Worm (Caenorhabditis elegans) whole organism, L4 larva: Measurements from ENCODE around the gene B0001.8.

Source experiments
- F37D6.2 ChIP-seq: sonication (generic microtip); optimal IDR thresholded peaks from 2 replicates; lab custom pipeline; 2016; ENCODE audit warnings: mild to moderate bottlenecking, missing genetic modification characterization, missing compliant biosample characterization
- F44E2.7 ChIP-seq: fragments of 200-800 bp; sonication (Bioruptor generic); IDR thresholded peaks from 2 replicates; pipeline ENCODE4 v2.1.2; 2022; ENCODE audit warnings: missing genetic modification characterization, missing compliant biosample characterization
- F49E8.2 ChIP-seq: sonication (generic microtip); optimal IDR thresholded peaks from 2 replicates; lab custom pipeline; 2016; ENCODE audit warnings: missing compliant biosample characterization, mild to moderate bottlenecking, missing genetic modification characterization, borderline replicate concordance
- T20F7.1 ChIP-seq: fragments of 200-800 bp; sonication (Bioruptor generic); optimal IDR thresholded peaks from 2 replicates; lab custom pipeline; 2018; ENCODE audit warnings: mild to moderate bottlenecking, missing genetic modification characterization, missing compliant biosample characterization
- T26A8.4 ChIP-seq: fragments of 200-800 bp; sonication (Bioruptor generic); IDR thresholded peaks from 2 replicates; pipeline ENCODE4 v1.3.6; 2022; ENCODE audit warnings: missing genetic modification characterization, missing compliant biosample characterization
- ZK546.5 ChIP-seq, 2 experiments: sonication (generic microtip); optimal IDR thresholded peaks; 2 replicates each; lab custom pipeline; 2017; ENCODE audit warnings: missing biosample characterization in 2 of 2, missing genetic modification characterization in 2 of 2
- ceh-32 ChIP-seq: sonication (generic microtip); optimal IDR thresholded peaks from 2 replicates; lab custom pipeline; 2016; ENCODE audit warnings: mild to moderate bottlenecking, missing genetic modification characterization, missing compliant biosample characterization; ENCODE audit not compliant: poor library complexity
- ceh-44 ChIP-seq: fragments of 200-800 bp; sonication (Bioruptor generic); IDR thresholded peaks from 2 replicates; pipeline ENCODE4 v1.3.6; 2022; ENCODE audit warnings: missing genetic modification reagents, missing genetic modification characterization, missing compliant biosample characterization
- ceh-62 ChIP-seq: sonication (generic microtip); optimal IDR thresholded peaks from 2 replicates; lab custom pipeline; 2017; ENCODE audit warnings: missing biosample characterization, missing genetic modification characterization
- ctbp-1 ChIP-seq: fragments of 200-800 bp; sonication (Bioruptor generic); IDR thresholded peaks from 2 replicates; pipeline ENCODE4 v1.3.6; 2022; ENCODE audit warnings: missing genetic modification reagents, missing genetic modification characterization, missing compliant biosample characterization
- daf-16 ChIP-seq, 3 experiments: sonication (generic microtip); optimal IDR thresholded peaks; 2 replicates each; lab custom pipeline; 2016 to 2017; ENCODE audit warnings: missing genetic modification characterization in 3 of 3, missing genetic modification reagents in 3 of 3, mild to moderate bottlenecking in 2 of 3, missing compliant biosample characterization in 2 of 3, missing biosample characterization in 1 of 3, moderate library complexity in 1 of 3
- dmd-6 ChIP-seq: fragments of 200-800 bp; sonication (Bioruptor generic); IDR thresholded peaks from 2 replicates; pipeline ENCODE4 v1.3.6; 2022; ENCODE audit warnings: missing genetic modification reagents, missing genetic modification characterization, missing compliant biosample characterization
- dpl-1 ChIP-seq: fragments of 150-350 bp; optimal IDR thresholded peaks from 2 replicates; lab custom pipeline; 2014; ENCODE audit warnings: missing biosample characterization, missing genetic modification reagents, missing genetic modification characterization
- dve-1 ChIP-seq: sonication (generic microtip); optimal IDR thresholded peaks from 2 replicates; lab custom pipeline; 2017; ENCODE audit warnings: antibody characterized with exemption, mild to moderate bottlenecking, missing genetic modification characterization, missing compliant biosample characterization; ENCODE audit not compliant: insufficient read depth
- fkh-10 ChIP-seq: fragments of 150-350 bp; optimal IDR thresholded peaks from 2 replicates; lab custom pipeline; 2014; ENCODE audit warnings: missing biosample characterization, missing genetic modification reagents, missing genetic modification characterization
- gei-8 ChIP-seq: fragments of 200-800 bp; sonication (Bioruptor generic); optimal IDR thresholded peaks from 2 replicates; lab custom pipeline; 2018; ENCODE audit warnings: mild to moderate bottlenecking, missing genetic modification characterization, missing compliant biosample characterization
- hlh-11 ChIP-seq: fragments of 200-800 bp; sonication (Bioruptor generic); optimal IDR thresholded peaks from 2 replicates; lab custom pipeline; 2018; ENCODE audit warnings: mild to moderate bottlenecking, missing genetic modification characterization, missing compliant biosample characterization
- hmg-1.1 ChIP-seq: fragments of 200-800 bp; sonication (Bioruptor generic); IDR thresholded peaks from 2 replicates; pipeline ENCODE4 v1.3.6; 2022; ENCODE audit warnings: missing genetic modification reagents, missing genetic modification characterization, missing compliant biosample characterization
- jun-1 ChIP-seq: fragments of 150-350 bp; optimal IDR thresholded peaks from 2 replicates; lab custom pipeline; 2014; ENCODE audit warnings: missing biosample characterization, missing genetic modification reagents, missing genetic modification characterization
- lin-29 ChIP-seq: fragments of 200-800 bp; sonication (Bioruptor generic); IDR thresholded peaks from 2 replicates; pipeline ENCODE4 v1.3.6; 2022; ENCODE audit warnings: missing genetic modification reagents, missing genetic modification characterization, missing compliant biosample characterization
- lin-38 ChIP-seq: fragments of 200-800 bp; sonication (Bioruptor generic); IDR thresholded peaks from 2 replicates; pipeline ENCODE4 v1.3.6; 2022; ENCODE audit warnings: missing genetic modification reagents, missing genetic modification characterization, missing compliant biosample characterization
- lsy-2 ChIP-seq, 2 experiments: fragments of 150-350 bp in 1 of 2; sonication (generic microtip) in 1 of 2; optimal IDR thresholded peaks; 2 replicates each; lab custom pipeline; 2014 to 2017; ENCODE audit warnings: missing biosample characterization in 2 of 2, missing genetic modification characterization in 2 of 2
- madf-9 ChIP-seq: fragments of 200-800 bp; sonication (Bioruptor generic); conservative IDR thresholded peaks from 2 replicates; pipeline ENCODE4 v1.3.6; 2022; ENCODE audit warnings: missing genetic modification reagents, missing genetic modification characterization, missing compliant biosample characterization
- mdl-1 ChIP-seq, 2 experiments: fragments of 150-350 bp in 1 of 2; sonication (generic microtip) in 1 of 2; optimal IDR thresholded peaks; 2 replicates each; lab custom pipeline; 2014 to 2017; ENCODE audit warnings: missing biosample characterization in 2 of 2, missing genetic modification characterization in 2 of 2
- mdt-29 ChIP-seq: fragments of 200-800 bp; sonication (Bioruptor generic); IDR thresholded peaks from 2 replicates; pipeline ENCODE4 v1.3.6; 2022; ENCODE audit warnings: missing genetic modification reagents, missing genetic modification characterization, missing compliant biosample characterization
- mep-1 ChIP-seq: fragments of 150-350 bp; sonication (generic microtip); optimal IDR thresholded peaks from 3 replicates; lab custom pipeline; 2014; ENCODE audit warnings: missing biosample characterization, missing genetic modification characterization
- mes-2 ChIP-seq: sonication (generic microtip); optimal IDR thresholded peaks from 2 replicates; lab custom pipeline; 2016; ENCODE audit warnings: missing genotype, mild to moderate bottlenecking, missing genetic modification characterization, missing compliant biosample characterization; ENCODE audit not compliant: poor library complexity, severe bottlenecking
- mxl-3 ChIP-seq: fragments of 200-800 bp; sonication (Bioruptor generic); optimal IDR thresholded peaks from 2 replicates; lab custom pipeline; 2018; ENCODE audit warnings: mild to moderate bottlenecking, missing genetic modification characterization, missing compliant biosample characterization
- nhr-10 ChIP-seq: fragments of 150-350 bp; optimal IDR thresholded peaks from 2 replicates; lab custom pipeline; 2014; ENCODE audit warnings: missing biosample characterization, missing genetic modification characterization
- nhr-11 ChIP-seq: fragments of 150-350 bp; optimal IDR thresholded peaks from 2 replicates; lab custom pipeline; 2014; ENCODE audit warnings: missing biosample characterization, missing genetic modification characterization
- nhr-28 ChIP-seq: fragments of 150-350 bp; optimal IDR thresholded peaks from 2 replicates; lab custom pipeline; 2014; ENCODE audit warnings: missing biosample characterization, missing genetic modification characterization
- nhr-77 ChIP-seq: fragments of 150-350 bp; optimal IDR thresholded peaks from 2 replicates; lab custom pipeline; 2014; ENCODE audit warnings: missing biosample characterization, missing genetic modification characterization
- pha-4 ChIP-seq, 2 experiments: fragments of 150-350 bp in 1 of 2; fragments of 200-800 bp in 1 of 2; sonication (Bioruptor generic) in 1 of 2; IDR thresholded peaks in 1 of 2; optimal IDR thresholded peaks in 1 of 2; 2 replicates each; pipeline versions ENCODE4 v1.3.6 to Lab custom; 2014 to 2022; ENCODE audit warnings: missing genetic modification characterization in 2 of 2, missing genetic modification reagents in 2 of 2, missing biosample characterization in 1 of 2, missing compliant biosample characterization in 1 of 2
- pqm-1 ChIP-seq: sonication (generic microtip); optimal IDR thresholded peaks from 2 replicates; lab custom pipeline; 2017; ENCODE audit warnings: missing biosample characterization, missing genetic modification characterization
- skn-1 ChIP-seq: fragments of 150-350 bp; optimal IDR thresholded peaks from 2 replicates; lab custom pipeline; 2014; ENCODE audit warnings: missing biosample characterization, missing genetic modification characterization
- zag-1 ChIP-seq: fragments of 150-350 bp; optimal IDR thresholded peaks from 2 replicates; lab custom pipeline; 2014; ENCODE audit warnings: missing biosample characterization, missing genetic modification characterization
- ztf-7 ChIP-seq: fragments of 150-350 bp; optimal IDR thresholded peaks from 2 replicates; lab custom pipeline; 2014; ENCODE audit warnings: missing biosample characterization, missing genetic modification characterization

The B0001.8 gene

ce11 chrIV:12129204-12129603 lies 11.7 kb downstream of the B0001.8 start, which contains the start of gene lin-24:
Gene lin-24 (plus strand): TSS chrIV:12129504.
- no peak for TF ChIP-seq F37D6.2 (tag; lab: Kevin White, UChicago)
- no peak for TF ChIP-seq zag-1 (tag; lab: Kevin White, UChicago)
- no peak for TF ChIP-seq lin-29 (GFP tag; lab: Robert Waterston, UW)
- TF ChIP-seq, all 104 proteins: peak for 0

ce11 chrIV:12128708-12129107 lies 12.2 kb downstream of the B0001.8 start:
- TF ChIP-seq nhr-11 (tag; lab: Kevin White, UChicago), result no peak
- TF ChIP-seq pqm-1, result peak; percentile 86
- TF ChIP-seq dve-1 (tag; lab: Kevin White, UChicago), result peak; percentile 27
- TF ChIP-seq nhr-10 (tag; lab: Kevin White, UChicago), result no peak
- TF ChIP-seq T26A8.4 (GFP tag; lab: Robert Waterston, UW), result 0 out of 2 replicates have a peak, but pooled peaks have one; percentile 14
- no peak for TF ChIP-seq madf-9 (GFP tag; lab: Robert Waterston, UW)
- no peak for TF ChIP-seq T20F7.1
- TF ChIP-seq fkh-10 (GFP tag; lab: Kevin White, UChicago), result no peak
- TF ChIP-seq mes-2, result peak; percentile 38
- TF ChIP-seq dmd-6, result peak; percentile 30; the same call in 1 of the 2 replicates
- peak in 1 of 2 experiments; percentile 12 for TF ChIP-seq lsy-2 (tag; optimal IDR thresholded peaks at IDR 0.05; lab: Kevin White, UChicago)
- no peak for TF ChIP-seq nhr-77 (tag; lab: Kevin White, UChicago)
- no peak for TF ChIP-seq ZK546.5 (tag; optimal IDR thresholded peaks at IDR 0.05; lab: Kevin White, UChicago)
- TF ChIP-seq nhr-28 (tag; lab: Kevin White, UChicago), result peak; percentile 15
- TF ChIP-seq daf-16 (GFP tag; optimal IDR thresholded peaks at IDR 0.05; lab: Kevin White, UChicago), result no peak
- peak; percentile 29 for TF ChIP-seq daf-16 (tag; optimal IDR thresholded peaks at IDR 0.05; lab: Kevin White, UChicago)
- TF ChIP-seq F44E2.7, result no peak

DNA sequence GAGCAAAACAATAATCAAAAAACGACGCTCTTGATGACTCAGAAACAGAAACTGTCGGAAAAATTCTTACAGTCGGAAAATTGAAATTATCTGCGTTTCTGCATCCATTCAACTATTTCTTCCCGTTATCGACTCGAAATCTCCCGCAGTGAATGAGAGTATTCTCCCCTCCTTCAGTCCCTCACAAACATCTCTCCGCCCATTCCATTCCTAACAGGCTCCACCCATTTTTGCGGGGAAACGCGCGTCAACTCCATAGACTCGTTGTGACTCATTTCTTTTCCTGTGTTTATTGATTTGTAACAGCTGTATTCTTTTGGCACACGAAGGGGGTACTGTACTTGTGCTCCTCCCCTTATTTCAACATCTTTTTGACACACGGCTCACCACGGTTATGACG lies 13.0 kb downstream of the B0001.8 start:
- TF ChIP-seq ceh-62 (tag; lab: Kevin White, UChicago) (no peak), mdl-1 (tag; optimal IDR thresholded peaks at IDR 0.05; lab: Kevin White, UChicago) (no peak), lin-38 (GFP tag; lab: Robert Waterston, UW) (no peak), dmd-6 (no peak), dpl-1 (no peak), mdt-29 (GFP tag; lab: Robert Waterston, UW) (no peak), mxl-3 (no peak), F49E8.2 (tag; lab: Kevin White, UChicago) (no peak), ctbp-1 (GFP tag; lab: Robert Waterston, UW) (no peak), jun-1 (tag; lab: Kevin White, UChicago) (no peak), mep-1 (tag; lab: Kevin White, UChicago) (no peak), ceh-32 (no peak), hmg-1.1 (0 out of 2 replicates have a peak, but pooled peaks have one; percentile 12), hlh-11 (tag; lab: Kevin White, UChicago) (peak; percentile 12), T20F7.1 (no peak), lsy-2 (tag; optimal IDR thresholded peaks at IDR 0.05; lab: Kevin White, UChicago) (peak in 1 of 2 experiments; percentile 30), pha-4 (GFP tag; IDR thresholded peaks at IDR 0.05; lab: Robert Waterston, UW) (no peak), pha-4 (tag; optimal IDR thresholded peaks at IDR 0.05; lab: Kevin White, UChicago) (peak; percentile 12), ceh-44 (GFP tag; lab: Robert Waterston, UW) (no peak), skn-1 (tag; lab: Kevin White, UChicago) (no peak), lin-29 (GFP tag; lab: Robert Waterston, UW) (no peak), ztf-7 (tag; lab: Kevin White, UChicago) (no peak), gei-8 (GFP tag; lab: Kevin White, UChicago) (no peak)
- TF ChIP-seq, all 104 proteins: peak for 4
